Fruit fly (Drosophila melanogaster) whole organism, embryonic: Measurements from ENCODE around the gene CG18662.

Experiments
- ATbp ChIP-seq: fragments of 200-800 bp; sonication (Bioruptor generic); optimal IDR thresholded peaks from 2 replicates; lab custom pipeline; 2017; ENCODE audit warnings: missing biosample characterization, mild to moderate bottlenecking, missing genetic modification characterization, missing genetic modification reagents
- Awh ChIP-seq: fragments of 200-800 bp; sonication (Bioruptor generic); IDR thresholded peaks from 2 replicates; pipeline ENCODE4, ENCODE4 v1.3.6; 2022; ENCODE audit warnings: missing biosample characterization, missing genetic modification characterization
- Blimp-1 ChIP-seq: fragments of 200-800 bp; sonication (Bioruptor generic); optimal IDR thresholded peaks from 3 replicates; lab custom pipeline; 2018; ENCODE audit warnings: missing biosample characterization, missing genetic modification characterization, mild to moderate bottlenecking, moderate library complexity, missing genetic modification reagents
- CG10462 ChIP-seq: fragments of 200-800 bp; sonication (Bioruptor generic); optimal IDR thresholded peaks from 2 replicates; lab custom pipeline; 2016; ENCODE audit warnings: missing biosample characterization, missing genetic modification characterization
- CG10543 ChIP-seq: fragments of 200-800 bp; sonication (Bioruptor generic); optimal IDR thresholded peaks from 3 replicates; lab custom pipeline; 2017; ENCODE audit warnings: missing biosample characterization, mild to moderate bottlenecking, missing genetic modification characterization, moderate library complexity
- CG11398 ChIP-seq: fragments of 200-800 bp; sonication (Bioruptor generic); optimal IDR thresholded peaks from 2 replicates; lab custom pipeline; 2016; ENCODE audit warnings: missing biosample characterization, missing genetic modification characterization
- CG12071 ChIP-seq: fragments of 200-800 bp; sonication (Bioruptor generic); optimal IDR thresholded peaks from 3 replicates; lab custom pipeline; 2018; ENCODE audit warnings: missing biosample characterization, mild to moderate bottlenecking, missing genetic modification characterization
- CG12942 ChIP-seq: fragments of 200-800 bp; sonication (Bioruptor generic); optimal IDR thresholded peaks from 3 replicates; lab custom pipeline; 2016; ENCODE audit warnings: missing biosample characterization, missing genetic modification characterization
- CG13775 ChIP-seq: fragments of 200-800 bp; sonication (Bioruptor generic); optimal IDR thresholded peaks from 3 replicates; lab custom pipeline; 2017; ENCODE audit warnings: missing biosample characterization, mild to moderate bottlenecking, missing genetic modification characterization
- CG16815 ChIP-seq: fragments of 200-800 bp; sonication (Bioruptor generic); optimal IDR thresholded peaks from 3 replicates; lab custom pipeline; 2017; ENCODE audit warnings: missing biosample characterization, mild to moderate bottlenecking, missing genetic modification characterization
- CG18011 ChIP-seq: fragments of 200-800 bp; sonication (Bioruptor generic); optimal IDR thresholded peaks from 2 replicates; lab custom pipeline; 2017; ENCODE audit warnings: missing biosample characterization, missing genetic modification characterization, mild to moderate bottlenecking, moderate library complexity, missing genotype
- CG30431 ChIP-seq: fragments of 200-800 bp; sonication (Bioruptor generic); optimal IDR thresholded peaks from 2 replicates; lab custom pipeline; 2017; ENCODE audit warnings: missing biosample characterization, missing genetic modification characterization
- CG3065 ChIP-seq: fragments of 200-800 bp; sonication (Bioruptor generic); optimal IDR thresholded peaks from 2 replicates; lab custom pipeline; 2016; ENCODE audit warnings: missing biosample characterization, missing genetic modification characterization
- CG31365 ChIP-seq: fragments of 200-800 bp; sonication (Bioruptor generic); optimal IDR thresholded peaks from 2 replicates; lab custom pipeline; 2018; ENCODE audit warnings: missing biosample characterization, mild to moderate bottlenecking, missing genetic modification characterization
- CG32772 ChIP-seq: fragments of 200-800 bp; sonication (Bioruptor generic); IDR thresholded peaks from 2 replicates; pipeline ENCODE4 v1.3.6; 2022; ENCODE audit warnings: missing biosample characterization, missing genetic modification characterization
- CG33557 ChIP-seq: fragments of 200-800 bp; sonication (Bioruptor generic); optimal IDR thresholded peaks from 2 replicates; lab custom pipeline; 2019; ENCODE audit warnings: missing biosample characterization, mild to moderate bottlenecking, missing genetic modification characterization, moderate library complexity
- CG5245 ChIP-seq: fragments of 200-800 bp; sonication (Bioruptor generic); optimal IDR thresholded peaks from 3 replicates; lab custom pipeline; 2016; ENCODE audit warnings: missing biosample characterization, missing genetic modification characterization
- CG6175 ChIP-seq: fragments of 200-800 bp; sonication (Bioruptor generic); IDR thresholded peaks from 3 replicates; pipeline ENCODE4 v1.3.6; 2022; ENCODE audit warnings: missing biosample characterization, missing genetic modification characterization
- CG7372 ChIP-seq: fragments of 200-800 bp; sonication (Bioruptor generic); IDR thresholded peaks from 2 replicates; pipeline ENCODE4 v1.3.6; 2022; ENCODE audit warnings: missing biosample characterization, missing genetic modification characterization
- CG7963 ChIP-seq: fragments of 200-800 bp; sonication (Bioruptor generic); IDR thresholded peaks from 3 replicates; pipeline ENCODE4 v1.3.6; 2022; ENCODE audit warnings: missing biosample characterization, missing genetic modification characterization; ENCODE audit not compliant: partially characterized antibody
- CG8924 ChIP-seq: fragments of 200-800 bp; optimal IDR thresholded peaks from 3 replicates; lab custom pipeline; 2019; ENCODE audit warnings: missing biosample characterization, mild to moderate bottlenecking, missing genetic modification characterization, moderate library complexity
- CG9932 ChIP-seq: fragments of 200-800 bp; sonication (Bioruptor generic); IDR thresholded peaks from 2 replicates; pipeline ENCODE4 v1.3.6; 2022; ENCODE audit warnings: missing biosample characterization, missing genetic modification characterization
- D19A ChIP-seq: fragments of 200-800 bp; optimal IDR thresholded peaks from 3 replicates; lab custom pipeline; 2019; ENCODE audit warnings: missing biosample characterization, mild to moderate bottlenecking, missing genetic modification characterization, moderate library complexity
- Doc3 ChIP-seq: fragments of 200-800 bp; sonication (Bioruptor generic); IDR thresholded peaks from 3 replicates; pipeline ENCODE4 v1.3.6; 2022; ENCODE audit warnings: missing biosample characterization, missing genetic modification characterization; ENCODE audit not compliant: partially characterized antibody
- Dp ChIP-seq: fragments of 200-800 bp; sonication (Bioruptor generic); optimal IDR thresholded peaks from 2 replicates; lab custom pipeline; 2018; ENCODE audit warnings: missing biosample characterization, mild to moderate bottlenecking, missing genetic modification characterization, moderate library complexity
- ERR ChIP-seq: fragments of 200-800 bp; sonication (Bioruptor generic); optimal IDR thresholded peaks from 2 replicates; lab custom pipeline; 2016; ENCODE audit warnings: missing biosample characterization, missing genetic modification characterization
- HLHmδ ChIP-seq: fragments of 200-800 bp; sonication (Bioruptor generic); optimal IDR thresholded peaks from 2 replicates; lab custom pipeline; 2018; ENCODE audit warnings: missing biosample characterization, mild to moderate bottlenecking, missing genetic modification characterization, moderate library complexity
- HmgZ ChIP-seq: fragments of 200-800 bp; sonication (Bioruptor generic); optimal IDR thresholded peaks from 2 replicates; lab custom pipeline; 2018; ENCODE audit warnings: missing biosample characterization, mild to moderate bottlenecking, missing genetic modification characterization
- Hr78 ChIP-seq, 2 experiments: fragments of 200-800 bp in 1 of 2; fragments of >200 bp in 1 of 2; sonication (Bioruptor generic) in 1 of 2; optimal IDR thresholded peaks; 2 replicates each; lab custom pipeline; 2017 to 2019; ENCODE audit warnings: missing biosample characterization in 2 of 2, missing genetic modification characterization in 2 of 2, mild to moderate bottlenecking in 1 of 2, moderate library complexity in 1 of 2
- MESR4 ChIP-seq: fragments of 200-800 bp; sonication (Bioruptor generic); optimal IDR thresholded peaks from 2 replicates; lab custom pipeline; 2018; ENCODE audit warnings: missing biosample characterization, mild to moderate bottlenecking, missing genetic modification characterization, moderate library complexity
- Nf-YC ChIP-seq: fragments of 200-800 bp; optimal IDR thresholded peaks from 3 replicates; lab custom pipeline; 2019; ENCODE audit warnings: missing biosample characterization, mild to moderate bottlenecking, missing genetic modification characterization, moderate library complexity
- Scr ChIP-seq: fragments of 200-800 bp; sonication (Bioruptor generic); IDR thresholded peaks from 2 replicates; pipeline ENCODE4 v1.3.6; 2022; ENCODE audit warnings: missing biosample characterization, missing genetic modification characterization; ENCODE audit not compliant: partially characterized antibody
- aop ChIP-seq: fragments of 200-800 bp; sonication (Bioruptor generic); IDR thresholded peaks from 2 replicates; pipeline ENCODE4 v1.3.6; 2022; ENCODE audit warnings: missing biosample characterization, missing genetic modification characterization
- ato ChIP-seq: fragments of 200-800 bp; sonication (Bioruptor generic); IDR thresholded peaks from 2 replicates; pipeline ENCODE4 v1.3.6; 2022; ENCODE audit warnings: missing biosample characterization, missing genetic modification characterization; ENCODE audit not compliant: partially characterized antibody
- btn ChIP-seq: fragments of 200-800 bp; sonication (Bioruptor generic); optimal IDR thresholded peaks from 2 replicates; lab custom pipeline; 2016; ENCODE audit warnings: missing biosample characterization, missing genetic modification characterization
- chif ChIP-seq, 2 experiments: fragments of 200-800 bp; sonication (Bioruptor generic); optimal IDR thresholded peaks; 3 replicates each; lab custom pipeline; 2016; ENCODE audit warnings: missing biosample characterization in 2 of 2, missing genetic modification characterization in 2 of 2
- crol ChIP-seq: fragments of 200-800 bp; sonication (Bioruptor generic); IDR thresholded peaks from 2 replicates; pipeline ENCODE4 v1.3.6; 2022; ENCODE audit warnings: missing biosample characterization, missing genetic modification characterization
- emc ChIP-seq: fragments of 200-800 bp; sonication (Bioruptor generic); optimal IDR thresholded peaks from 2 replicates; lab custom pipeline; 2016; ENCODE audit warnings: missing biosample characterization, missing genetic modification characterization
- eve ChIP-seq, 2 experiments: fragments of >200 bp; optimal IDR thresholded peaks; 2 replicates each; lab custom pipeline; 2017; ENCODE audit warnings: missing biosample characterization in 2 of 2, missing genetic modification characterization in 2 of 2
- fru ChIP-seq: fragments of >200 bp; optimal IDR thresholded peaks from 2 replicates; lab custom pipeline; 2017
- fu2 ChIP-seq: fragments of 200-800 bp; sonication (Bioruptor generic); optimal IDR thresholded peaks from 2 replicates; lab custom pipeline; 2016; ENCODE audit warnings: missing biosample characterization, missing genetic modification characterization
- jigr1 ChIP-seq: fragments of 200-800 bp; sonication (Bioruptor generic); IDR thresholded peaks from 3 replicates; pipeline ENCODE4 v1.3.6; 2022; ENCODE audit warnings: missing biosample characterization, missing genetic modification characterization
- nerfin-1 ChIP-seq: fragments of 200-800 bp; sonication (Bioruptor generic); optimal IDR thresholded peaks from 3 replicates; lab custom pipeline; 2019; ENCODE audit warnings: missing biosample characterization, mild to moderate bottlenecking, missing genetic modification characterization, moderate library complexity
- nmo ChIP-seq: fragments of 200-800 bp; sonication (Bioruptor generic); optimal IDR thresholded peaks from 2 replicates; lab custom pipeline; 2018; ENCODE audit warnings: missing biosample characterization, mild to moderate bottlenecking, missing genetic modification characterization, moderate library complexity
- repo ChIP-seq: fragments of 200-800 bp; sonication (Bioruptor generic); optimal IDR thresholded peaks from 2 replicates; lab custom pipeline; 2016; ENCODE audit warnings: missing biosample characterization, missing genetic modification characterization
- rib ChIP-seq: fragments of 200-800 bp; sonication (Bioruptor generic); IDR thresholded peaks from 2 replicates; pipeline ENCODE4 v1.3.6; 2022; ENCODE audit warnings: missing biosample characterization, missing genetic modification characterization
- seq ChIP-seq: fragments of 200-800 bp; sonication (Bioruptor generic); IDR thresholded peaks from 2 replicates; pipeline ENCODE4 v1.3.6; 2022; ENCODE audit warnings: missing biosample characterization, missing genetic modification characterization
- vfl ChIP-seq: fragments of 200-800 bp; sonication (Bioruptor generic); optimal IDR thresholded peaks from 2 replicates; lab custom pipeline; 2016; ENCODE audit warnings: missing biosample characterization, missing genetic modification characterization
- vnd ChIP-seq: fragments of 200-800 bp; sonication (Bioruptor generic); IDR thresholded peaks from 3 replicates; pipeline ENCODE4 v1.3.6; 2022; ENCODE audit warnings: missing biosample characterization, missing genetic modification characterization; ENCODE audit not compliant: partially characterized antibody
- zfh2 ChIP-seq: fragments of 200-800 bp; sonication (Bioruptor generic); optimal IDR thresholded peaks from 2 replicates; lab custom pipeline; 2016; ENCODE audit warnings: missing biosample characterization, missing genetic modification characterization

CG18662 gene

dm6 chr2L:8997285-8997684, 16.8 kb downstream of the CG18662 start, which contains the start of the genes alien and CG18661 (continued):
- TF ChIP-seq CG11398 = peak; percentile 24
- TF ChIP-seq CG18011 (GFP tag; lab: Kevin White, UChicago) = peak; percentile 61
- peak; percentile 96 for TF ChIP-seq CG7372 (GFP tag; lab: Robert Waterston, UW)
- TF ChIP-seq emc = peak; percentile 49
- peak; percentile 90 for TF ChIP-seq CG16815 (GFP tag; lab: Kevin White, UChicago)
- peak; percentile 36; the same call in 1 of the 2 replicates for TF ChIP-seq ato
- peak; percentile 28 for TF ChIP-seq CG5245 (GFP tag; lab: Kevin White, UChicago)
- peak; percentile 48 for TF ChIP-seq Blimp-1
- TF ChIP-seq crol (GFP tag; lab: Robert Waterston, UW) = peak; percentile 66
- peak; percentile 48 for TF ChIP-seq CG30431
- TF ChIP-seq vnd = peak; percentile 60; the same call in 2 of the 3 replicates
- TF ChIP-seq CG31365 (tag; lab: Kevin White, UChicago) = no peak
- no peak for TF ChIP-seq eve (GFP tag; optimal IDR thresholded peaks at IDR 0.05; lab: Kevin White, UChicago)
- peak; percentile 94 for TF ChIP-seq zfh2 (GFP tag; lab: Kevin White, UChicago)
- peak; percentile 80; the same call in 1 of the 2 replicates for TF ChIP-seq rib (GFP tag; lab: Robert Waterston, UW)
- peak; percentile 27 for TF ChIP-seq CG33557 (GFP tag; lab: Kevin White, UChicago)
- TF ChIP-seq CG32772 (GFP tag; lab: Robert Waterston, UW) = peak; percentile 91
- TF ChIP-seq CG6175 = peak; percentile 80; the same call in 2 of the 3 replicates
- TF ChIP-seq ATbp (GFP tag; lab: Kevin White, UChicago) = no peak
- peak; percentile 72 for TF ChIP-seq CG10462
- TF ChIP-seq CG8924 = peak; percentile 42
- TF ChIP-seq HmgZ = peak; percentile 78
- peak; percentile 86 for TF ChIP-seq fu2
- peak; percentile 33 for TF ChIP-seq CG10543
- TF ChIP-seq CG12071 = no peak
- TF ChIP-seq CG12942 (GFP tag; lab: Kevin White, UChicago) = peak; percentile 80
- no peak for TF ChIP-seq CG3065 (GFP tag; lab: Kevin White, UChicago)
- TF ChIP-seq Doc3 (GFP tag; lab: Robert Waterston, UW) = no peak
- TF ChIP-seq Dp = peak; percentile 44
- TF ChIP-seq MESR4 (GFP tag; lab: Kevin White, UChicago) = peak; percentile 21
- TF ChIP-seq Awh = peak; percentile 69
- peak; percentile 29 for TF ChIP-seq btn (GFP tag; lab: Kevin White, UChicago)
- TF ChIP-seq nerfin-1 = peak; percentile 29
- peak; percentile 94 for TF ChIP-seq aop (GFP tag; lab: Robert Waterston, UW)
- peak; percentile 45 for TF ChIP-seq Nf-YC (tag; lab: Kevin White, UChicago)
- TF ChIP-seq nmo (GFP tag; lab: Kevin White, UChicago) = peak; percentile 82
- TF ChIP-seq D19A (tag; lab: Kevin White, UChicago) = peak; percentile 62
- TF ChIP-seq chif (GFP tag; optimal IDR thresholded peaks at IDR 0.05; lab: Kevin White, UChicago) = peak; percentile 64 to 82
- TF ChIP-seq CG9932 = peak; percentile 98
- TF ChIP-seq jigr1 (GFP tag; lab: Robert Waterston, UW) = peak; percentile 97
- TF ChIP-seq Scr (GFP tag; lab: Robert Waterston, UW) = peak; percentile 67
- no peak for TF ChIP-seq HLHmδ
- TF ChIP-seq ERR (GFP tag; lab: Kevin White, UChicago) = peak; percentile 62
- peak; percentile 84 for TF ChIP-seq repo
- TF ChIP-seq vfl = peak; percentile 71
- TF ChIP-seq CG7963 = no peak
- no peak for TF ChIP-seq fru (lab: Kevin White, UChicago)
- no peak for TF ChIP-seq Hr78 (GFP tag; optimal IDR thresholded peaks at IDR 0.05; lab: Kevin White, UChicago)
- TF ChIP-seq seq = peak; percentile 84
- TF ChIP-seq CG13775 (GFP tag; lab: Kevin White, UChicago) = peak; percentile 71
